Fruit fly (Drosophila melanogaster) whole organism, embryonic: ENCODE data around the gene CG2540.
A peak's percentile ranks its signal among the peaks of the same experiment; 100 is the strongest.

Experiments used
- Adf1 ChIP-seq: fragments of 200-800 bp; sonication (Bioruptor generic); IDR thresholded peaks from 2 replicates; pipeline ENCODE4 v1.3.6; 2022; ENCODE audit warnings: missing biosample characterization, missing genetic modification characterization
- Atf3 ChIP-seq: fragments of 200-800 bp; sonication (Bioruptor generic); optimal IDR thresholded peaks from 3 replicates; lab custom pipeline; 2016; ENCODE audit warnings: missing biosample characterization, missing genetic modification characterization
- Bgb ChIP-seq: fragments of 200-800 bp; sonication (Bioruptor generic); IDR thresholded peaks from 2 replicates; pipeline ENCODE4 v1.3.6; 2022; ENCODE audit warnings: missing biosample characterization, missing genetic modification characterization; ENCODE audit not compliant: partially characterized antibody
- CG1024 ChIP-seq: fragments of 200-800 bp; sonication (Bioruptor generic); IDR thresholded peaks from 2 replicates; pipeline ENCODE4 v1.3.6; 2022; ENCODE audit warnings: missing biosample characterization, missing genetic modification characterization
- CG10431 ChIP-seq: fragments of 200-800 bp; sonication (Bioruptor generic); optimal IDR thresholded peaks from 3 replicates; lab custom pipeline; 2018; ENCODE audit warnings: missing biosample characterization, mild to moderate bottlenecking, missing genetic modification characterization
- CG10543 ChIP-seq: fragments of 200-800 bp; sonication (Bioruptor generic); optimal IDR thresholded peaks from 3 replicates; lab custom pipeline; 2017; ENCODE audit warnings: missing biosample characterization, mild to moderate bottlenecking, missing genetic modification characterization, moderate library complexity
- CG13775 ChIP-seq: fragments of 200-800 bp; sonication (Bioruptor generic); optimal IDR thresholded peaks from 3 replicates; lab custom pipeline; 2017; ENCODE audit warnings: missing biosample characterization, mild to moderate bottlenecking, missing genetic modification characterization
- CG14014 ChIP-seq: fragments of 200-800 bp; sonication (Bioruptor generic); IDR thresholded peaks from 2 replicates; pipeline ENCODE4 v1.3.6; 2022; ENCODE audit warnings: missing biosample characterization, missing genetic modification characterization
- CG1529 ChIP-seq: fragments of 200-800 bp; sonication (Bioruptor generic); optimal IDR thresholded peaks from 3 replicates; lab custom pipeline; 2018; ENCODE audit warnings: missing biosample characterization, missing genetic modification characterization
- CG15601 ChIP-seq: fragments of 200-800 bp; sonication (Bioruptor generic); optimal IDR thresholded peaks from 3 replicates; lab custom pipeline; 2019; ENCODE audit warnings: missing biosample characterization, mild to moderate bottlenecking, missing genetic modification characterization, moderate library complexity
- CG17912 ChIP-seq: fragments of 200-800 bp; sonication (Bioruptor generic); optimal IDR thresholded peaks from 2 replicates; lab custom pipeline; 2018; ENCODE audit warnings: missing biosample characterization, mild to moderate bottlenecking, missing genetic modification characterization
- CG2199 ChIP-seq: fragments of 200-800 bp; sonication (Bioruptor generic); IDR thresholded peaks from 3 replicates; pipeline ENCODE4 v1.3.6; 2022; ENCODE audit warnings: missing biosample characterization, missing genetic modification characterization
- CG2712 ChIP-seq: fragments of 200-800 bp; optimal IDR thresholded peaks from 3 replicates; lab custom pipeline; 2019; ENCODE audit warnings: missing biosample characterization, mild to moderate bottlenecking, missing genetic modification characterization, moderate library complexity
- CG30020 ChIP-seq: fragments of 200-800 bp; optimal IDR thresholded peaks from 2 replicates; lab custom pipeline; 2019; ENCODE audit warnings: missing biosample characterization, mild to moderate bottlenecking, missing genetic modification characterization, moderate library complexity
- CG31365 ChIP-seq: fragments of 200-800 bp; sonication (Bioruptor generic); optimal IDR thresholded peaks from 2 replicates; lab custom pipeline; 2018; ENCODE audit warnings: missing biosample characterization, mild to moderate bottlenecking, missing genetic modification characterization
- CG34376 ChIP-seq: fragments of 200-800 bp; sonication (Bioruptor generic); optimal IDR thresholded peaks from 2 replicates; lab custom pipeline; 2018; ENCODE audit warnings: missing biosample characterization, mild to moderate bottlenecking, missing genetic modification characterization
- CG3995 ChIP-seq: fragments of 200-800 bp; sonication (Bioruptor generic); optimal IDR thresholded peaks from 3 replicates; lab custom pipeline; 2016; ENCODE audit warnings: missing biosample characterization, missing genetic modification characterization
- CG42726 ChIP-seq: fragments of 200-800 bp; sonication (Bioruptor generic); IDR thresholded peaks from 2 replicates; pipeline ENCODE4 v1.3.6; 2022; ENCODE audit warnings: missing biosample characterization, missing genetic modification characterization; ENCODE audit not compliant: partially characterized antibody
- CG6175 ChIP-seq: fragments of 200-800 bp; sonication (Bioruptor generic); IDR thresholded peaks from 3 replicates; pipeline ENCODE4 v1.3.6; 2022; ENCODE audit warnings: missing biosample characterization, missing genetic modification characterization
- CG7963 ChIP-seq: fragments of 200-800 bp; sonication (Bioruptor generic); IDR thresholded peaks from 3 replicates; pipeline ENCODE4 v1.3.6; 2022; ENCODE audit warnings: missing biosample characterization, missing genetic modification characterization; ENCODE audit not compliant: partially characterized antibody
- CG8359 ChIP-seq: fragments of 200-800 bp; sonication (Bioruptor generic); optimal IDR thresholded peaks from 2 replicates; lab custom pipeline; 2017; ENCODE audit warnings: missing biosample characterization, mild to moderate bottlenecking, missing genetic modification characterization, borderline replicate concordance
- CG8765 ChIP-seq: fragments of 200-800 bp; sonication (Bioruptor generic); IDR thresholded peaks from 2 replicates; pipeline ENCODE4 v1.3.6; 2022; ENCODE audit warnings: missing biosample characterization, missing genetic modification characterization
- CG9215 ChIP-seq: fragments of 200-800 bp; sonication (Bioruptor generic); IDR thresholded peaks from 2 replicates; pipeline ENCODE4 v1.3.6; 2022; ENCODE audit warnings: missing biosample characterization, missing genetic modification characterization
- CG9817 ChIP-seq: fragments of 200-800 bp; sonication (Bioruptor generic); optimal IDR thresholded peaks from 2 replicates; lab custom pipeline; 2018; ENCODE audit warnings: missing biosample characterization, mild to moderate bottlenecking, missing genetic modification characterization, moderate library complexity
- D ChIP-seq, 2 experiments: fragments of 200-800 bp in 1 of 2; fragments of >200 bp in 1 of 2; sonication (Bioruptor generic) in 1 of 2; optimal IDR thresholded peaks; 2 replicates in 1 of 2; 3 replicates in 1 of 2; lab custom pipeline; 2017; ENCODE audit warnings: mild to moderate bottlenecking in 1 of 2, missing biosample characterization in 1 of 2, missing genetic modification characterization in 1 of 2, missing genetic modification reagents in 1 of 2
- D19B ChIP-seq: fragments of 200-800 bp; sonication (Bioruptor generic); optimal IDR thresholded peaks from 2 replicates; lab custom pipeline; 2017; ENCODE audit warnings: missing biosample characterization, mild to moderate bottlenecking, missing genetic modification characterization
- Elba2 ChIP-seq: fragments of 200-800 bp; sonication (Bioruptor generic); optimal IDR thresholded peaks from 3 replicates; lab custom pipeline; 2016; ENCODE audit warnings: missing biosample characterization, missing genetic modification characterization
- HmgZ ChIP-seq: fragments of 200-800 bp; sonication (Bioruptor generic); optimal IDR thresholded peaks from 2 replicates; lab custom pipeline; 2018; ENCODE audit warnings: missing biosample characterization, mild to moderate bottlenecking, missing genetic modification characterization
- Nf-YC ChIP-seq: fragments of 200-800 bp; optimal IDR thresholded peaks from 3 replicates; lab custom pipeline; 2019; ENCODE audit warnings: missing biosample characterization, mild to moderate bottlenecking, missing genetic modification characterization, moderate library complexity
- br ChIP-seq: fragments of >200 bp; optimal IDR thresholded peaks from 2 replicates; lab custom pipeline; 2017
- chif ChIP-seq, 2 experiments: fragments of 200-800 bp; sonication (Bioruptor generic); optimal IDR thresholded peaks; 3 replicates each; lab custom pipeline; 2016; ENCODE audit warnings: missing biosample characterization in 2 of 2, missing genetic modification characterization in 2 of 2
- crc ChIP-seq: fragments of 200-800 bp; sonication (Bioruptor generic); optimal IDR thresholded peaks from 2 replicates; lab custom pipeline; 2016; ENCODE audit warnings: missing biosample characterization, missing genetic modification characterization
- danr ChIP-seq: fragments of 200-800 bp; sonication (Bioruptor generic); IDR thresholded peaks from 2 replicates; pipeline ENCODE4 v1.3.6; 2022; ENCODE audit warnings: missing biosample characterization, missing genetic modification characterization
- dati ChIP-seq: fragments of 200-800 bp; sonication (Bioruptor generic); IDR thresholded peaks from 2 replicates; pipeline ENCODE4 v1.3.6; 2022; ENCODE audit warnings: missing biosample characterization, missing genetic modification characterization
- disco-r ChIP-seq: fragments of 200-800 bp; sonication (Bioruptor generic); optimal IDR thresholded peaks from 2 replicates; lab custom pipeline; 2016; ENCODE audit warnings: missing biosample characterization, missing genetic modification characterization
- fd96Cb ChIP-seq: fragments of 200-800 bp; sonication (Bioruptor generic); optimal IDR thresholded peaks from 2 replicates; lab custom pipeline; 2018; ENCODE audit warnings: missing biosample characterization, mild to moderate bottlenecking, missing genetic modification characterization, moderate library complexity
- ftz-f1 ChIP-seq: fragments of 200-800 bp; sonication (Bioruptor generic); optimal IDR thresholded peaks from 2 replicates; lab custom pipeline; 2016; ENCODE audit warnings: missing biosample characterization, missing genetic modification characterization
- gt ChIP-seq: fragments of 200-800 bp; sonication (Bioruptor generic); IDR thresholded peaks from 2 replicates; pipeline ENCODE4 v1.3.6; 2022; ENCODE audit warnings: missing biosample characterization, missing genetic modification characterization
- hb ChIP-seq: fragments of 200-800 bp; sonication (Bioruptor generic); IDR thresholded peaks from 3 replicates; pipeline ENCODE4 v1.3.6; 2022; ENCODE audit warnings: missing biosample characterization, missing genetic modification characterization; ENCODE audit not compliant: partially characterized antibody
- kni ChIP-seq: fragments of 200-800 bp; sonication (Bioruptor generic); optimal IDR thresholded peaks from 3 replicates; lab custom pipeline; 2017; ENCODE audit warnings: mild to moderate bottlenecking, missing biosample characterization, missing genetic modification reagents, missing genetic modification characterization
- nerfin-2 ChIP-seq: fragments of 200-800 bp; sonication (Bioruptor generic); IDR thresholded peaks from 2 replicates; pipeline ENCODE4 v1.3.6; 2022; ENCODE audit warnings: missing biosample characterization, missing genetic modification characterization; ENCODE audit not compliant: partially characterized antibody
- nmo ChIP-seq: fragments of 200-800 bp; sonication (Bioruptor generic); optimal IDR thresholded peaks from 2 replicates; lab custom pipeline; 2018; ENCODE audit warnings: missing biosample characterization, mild to moderate bottlenecking, missing genetic modification characterization, moderate library complexity
- oc ChIP-seq: fragments of 200-800 bp; sonication (Bioruptor generic); optimal IDR thresholded peaks from 2 replicates; lab custom pipeline; 2018; ENCODE audit warnings: missing biosample characterization, mild to moderate bottlenecking, missing genetic modification characterization, moderate library complexity
- peb ChIP-seq: fragments of 200-800 bp; sonication (Bioruptor generic); IDR thresholded peaks from 2 replicates; pipeline ENCODE4 v1.3.6; 2022; ENCODE audit warnings: missing biosample characterization, missing genetic modification characterization
- pho ChIP-seq: fragments of 200-800 bp; sonication (Bioruptor generic); optimal IDR thresholded peaks from 2 replicates; lab custom pipeline; 2016; ENCODE audit warnings: missing biosample characterization, missing genetic modification characterization
- pros ChIP-seq: fragments of 200-800 bp; sonication (Bioruptor generic); optimal IDR thresholded peaks from 3 replicates; lab custom pipeline; 2019; ENCODE audit warnings: missing biosample characterization, mild to moderate bottlenecking, missing genetic modification characterization, moderate library complexity
- tgo ChIP-seq: fragments of 200-800 bp; sonication (Bioruptor generic); IDR thresholded peaks from 3 replicates; pipeline ENCODE4 v1.3.6; 2022; ENCODE audit warnings: missing biosample characterization, missing genetic modification characterization
- tin ChIP-seq: fragments of 200-800 bp; sonication (Bioruptor generic); optimal IDR thresholded peaks from 3 replicates; lab custom pipeline; 2016; ENCODE audit warnings: missing biosample characterization, missing genetic modification characterization
- twi ChIP-seq: fragments of 200-800 bp; optimal IDR thresholded peaks from 2 replicates; lab custom pipeline; 2019; ENCODE audit warnings: missing biosample characterization, mild to moderate bottlenecking, missing genetic modification characterization, moderate library complexity
- tx ChIP-seq: fragments of 200-800 bp; sonication (Bioruptor generic); optimal IDR thresholded peaks from 2 replicates; lab custom pipeline; 2016; ENCODE audit warnings: missing biosample characterization, missing genetic modification characterization

Gene CG2540

DNA sequence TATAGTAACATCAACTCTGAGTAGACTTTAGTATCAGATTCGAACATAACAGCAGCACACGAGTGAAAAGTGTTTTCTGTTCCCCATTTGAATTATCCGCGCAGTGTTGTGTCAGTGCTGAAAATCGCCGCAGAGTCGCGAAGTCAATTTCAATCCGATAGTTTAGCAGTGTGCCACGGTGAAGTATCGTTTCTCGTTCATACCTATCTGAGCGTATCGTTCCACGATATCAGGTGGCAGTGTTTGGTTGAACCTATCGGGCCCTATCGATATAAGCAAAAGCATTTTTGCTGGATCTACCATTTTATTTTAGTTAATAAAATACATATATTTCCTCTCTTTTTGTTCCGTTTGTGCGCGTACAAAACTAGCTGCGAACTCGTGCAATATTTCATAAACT lies 23.9 kb downstream of the CG2540 start, which contains the start of gene CkIalpha (continued):
- peak; percentile 47 for TF ChIP-seq CG2712 (tag; lab: Kevin White, UChicago)
- TF ChIP-seq CG3995 (GFP tag; lab: Kevin White, UChicago): peak; percentile 79
- peak; percentile 42 for TF ChIP-seq tx (GFP tag; lab: Kevin White, UChicago)
- TF ChIP-seq CG1529 (GFP tag; lab: Kevin White, UChicago): no peak
- TF ChIP-seq D (optimal IDR thresholded peaks at IDR 0.05; lab: Kevin White, UChicago): no peak
- no peak for TF ChIP-seq D (GFP tag; optimal IDR thresholded peaks at IDR 0.05; lab: Kevin White, UChicago)
- no peak for TF ChIP-seq CG31365 (tag; lab: Kevin White, UChicago)
- no peak for TF ChIP-seq fd96Cb (tag; lab: Kevin White, UChicago)
- peak; percentile 53 for TF ChIP-seq CG34376
- peak; percentile 98 for TF ChIP-seq CG7963
- TF ChIP-seq danr (GFP tag; lab: Robert Waterston, UW): no peak
- peak; percentile 61 for TF ChIP-seq ftz-f1
- TF ChIP-seq gt: no peak
- TF ChIP-seq Elba2 (GFP tag; lab: Kevin White, UChicago): peak; percentile 62
- peak; percentile 20; the same call in 1 of the 2 replicates for TF ChIP-seq Adf1 (GFP tag; lab: Robert Waterston, UW)
- peak; percentile 95 for TF ChIP-seq nerfin-2 (GFP tag; lab: Robert Waterston, UW)
- TF ChIP-seq D19B (GFP tag; lab: Kevin White, UChicago): no peak
- TF ChIP-seq Nf-YC: peak; percentile 15
- TF ChIP-seq CG9215 (GFP tag; lab: Robert Waterston, UW): no peak
- peak; percentile 99 for TF ChIP-seq CG42726 (GFP tag; lab: Robert Waterston, UW)
- TF ChIP-seq peb (GFP tag; lab: Robert Waterston, UW): no peak
- peak; percentile 38 for TF ChIP-seq CG30020 (tag; lab: Kevin White, UChicago)
- peak; percentile 88 for TF ChIP-seq HmgZ
- TF ChIP-seq chif (GFP tag; optimal IDR thresholded peaks at IDR 0.05; lab: Kevin White, UChicago): peak in 1 of 2 experiments; percentile 14
- TF ChIP-seq twi: no peak
- TF ChIP-seq CG14014 (GFP tag; lab: Robert Waterston, UW): peak; percentile 29; the same call in 1 of the 2 replicates
- peak; percentile 40; the same call in 1 of the 3 replicates for TF ChIP-seq CG2199 (GFP tag; lab: Robert Waterston, UW)
- no peak for TF ChIP-seq Atf3 (GFP tag; lab: Kevin White, UChicago)
- no peak for TF ChIP-seq dati (GFP tag; lab: Robert Waterston, UW)
- TF ChIP-seq CG8359 (GFP tag; lab: Kevin White, UChicago): no peak
- peak; percentile 68 for TF ChIP-seq CG17912
- no peak for TF ChIP-seq kni (GFP tag; lab: Kevin White, UChicago)
- TF ChIP-seq CG1024 (GFP tag; lab: Robert Waterston, UW): peak; percentile 47; the same call in 1 of the 2 replicates
- TF ChIP-seq Bgb: peak; percentile 99
- peak; percentile 47 for TF ChIP-seq CG9817 (tag; lab: Kevin White, UChicago)
- peak; percentile 97 for TF ChIP-seq hb (GFP tag; lab: Robert Waterston, UW)
- TF ChIP-seq br (lab: Kevin White, UChicago): no peak
- no peak for TF ChIP-seq crc (GFP tag; lab: Kevin White, UChicago)
- peak; percentile 59; the same call in 1 of the 3 replicates for TF ChIP-seq CG6175
- peak; percentile 52 for TF ChIP-seq tin (GFP tag; lab: Kevin White, UChicago)
- 0 out of 2 replicates have a peak, but pooled peaks have one; percentile 23 for TF ChIP-seq CG8765 (GFP tag; lab: Robert Waterston, UW)
- peak; percentile 75 for TF ChIP-seq CG15601
- no peak for TF ChIP-seq CG10431 (GFP tag; lab: Kevin White, UChicago)
- no peak for TF ChIP-seq pros
- TF ChIP-seq nmo (GFP tag; lab: Kevin White, UChicago): peak; percentile 62
- peak; percentile 27 for TF ChIP-seq CG13775
- TF ChIP-seq pho (GFP tag; lab: Kevin White, UChicago): peak; percentile 78
- 0 out of 3 replicates have a peak, but pooled peaks have one; percentile 27 for TF ChIP-seq tgo (GFP tag; lab: Robert Waterston, UW)
- peak; percentile 35 for TF ChIP-seq CG10543
- peak; percentile 16 for TF ChIP-seq disco-r (GFP tag; lab: Kevin White, UChicago)
- TF ChIP-seq oc (tag; lab: Kevin White, UChicago): no peak
